Fruit fly (Drosophila melanogaster): ENCODE measurements around the gene G9a.

- TF ChIP-seq Dll (optimal IDR thresholded peaks at IDR 0.05) (no peak), EcR (GFP tag; optimal IDR thresholded peaks at IDR 0.05) (no peak), pan (optimal IDR thresholded peaks at IDR 0.05) (no peak), usp (GFP tag; optimal IDR thresholded peaks at IDR 0.05) (no peak), psq (optimal IDR thresholded peaks at IDR 0.05) (no peak), CG8478 (optimal IDR thresholded peaks at IDR 0.05) (no peak)
Measured at dm6 chrX:263728-264344, 18.1 kb downstream of the G9a start, which contains the start of gene CG13377.

All from whole organism.